Fruit fly (Drosophila melanogaster) whole organism, prepupa: Measurements from ENCODE around the gene CG44476.

Source experiments
- Blimp-1 ChIP-seq: fragments of 200-800 bp; sonication (Bioruptor generic); optimal IDR thresholded peaks from 3 replicates; lab custom pipeline; 2017; ENCODE audit warnings: missing biosample characterization, missing genetic modification characterization, mild to moderate bottlenecking, moderate library complexity, missing genetic modification reagents
- CG10669 ChIP-seq: fragments of 200-800 bp; sonication (Bioruptor generic); optimal IDR thresholded peaks from 3 replicates; lab custom pipeline; 2018; ENCODE audit warnings: missing biosample characterization, mild to moderate bottlenecking, missing genetic modification characterization, moderate library complexity
- CG11294 ChIP-seq: fragments of 200-800 bp; sonication (Bioruptor generic); IDR thresholded peaks from 2 replicates; pipeline ENCODE4 v1.3.6; 2022; ENCODE audit warnings: missing biosample characterization, missing genetic modification characterization
- CG11902 ChIP-seq: fragments of 200-800 bp; sonication (Bioruptor generic); optimal IDR thresholded peaks from 3 replicates; lab custom pipeline; 2016; ENCODE audit warnings: missing biosample characterization, missing genetic modification characterization
- CG1621 ChIP-seq: fragments of 200-800 bp; sonication (Bioruptor generic); optimal IDR thresholded peaks from 3 replicates; lab custom pipeline; 2018; ENCODE audit warnings: missing biosample characterization, mild to moderate bottlenecking, missing genetic modification characterization
- CG16779 ChIP-seq: fragments of 200-800 bp; sonication (Bioruptor generic); optimal IDR thresholded peaks from 3 replicates; lab custom pipeline; 2017; ENCODE audit warnings: missing biosample characterization, mild to moderate bottlenecking, missing genetic modification characterization
- CG31627 ChIP-seq: fragments of 200-800 bp; sonication (Bioruptor generic); optimal IDR thresholded peaks from 3 replicates; lab custom pipeline; 2016; ENCODE audit warnings: missing biosample characterization, missing genetic modification characterization
- CG32006 ChIP-seq: fragments of 200-800 bp; sonication (Bioruptor generic); optimal IDR thresholded peaks from 3 replicates; lab custom pipeline; 2017; ENCODE audit warnings: missing biosample characterization, mild to moderate bottlenecking, missing genetic modification characterization
- CG34406 ChIP-seq: fragments of 200-800 bp; sonication (Bioruptor generic); optimal IDR thresholded peaks from 3 replicates; lab custom pipeline; 2016; ENCODE audit warnings: missing biosample characterization, missing genetic modification characterization
- CG3919 ChIP-seq: fragments of 200-800 bp; sonication (Bioruptor generic); optimal IDR thresholded peaks from 3 replicates; lab custom pipeline; 2016; ENCODE audit warnings: missing biosample characterization, missing genetic modification characterization
- CG6276 ChIP-seq: fragments of 200-800 bp; sonication (Bioruptor generic); optimal IDR thresholded peaks from 2 replicates; lab custom pipeline; 2017; ENCODE audit warnings: missing biosample characterization, mild to moderate bottlenecking, missing genetic modification characterization
- CG7368 ChIP-seq: fragments of 200-800 bp; sonication (Bioruptor generic); optimal IDR thresholded peaks from 3 replicates; lab custom pipeline; 2016; ENCODE audit warnings: missing biosample characterization, missing genetic modification characterization
- CG9139 ChIP-seq: fragments of 200-800 bp; sonication (Bioruptor generic); optimal IDR thresholded peaks from 3 replicates; lab custom pipeline; 2017; ENCODE audit warnings: missing biosample characterization, mild to moderate bottlenecking, missing genetic modification characterization
- Eip93F ChIP-seq: fragments of 200-800 bp; sonication (Bioruptor generic); optimal IDR thresholded peaks from 2 replicates; lab custom pipeline; 2016; ENCODE audit warnings: missing biosample characterization, mild to moderate bottlenecking, missing genetic modification characterization
- Ets21C ChIP-seq: fragments of 200-800 bp; sonication (Bioruptor generic); optimal IDR thresholded peaks from 3 replicates; lab custom pipeline; 2016; ENCODE audit warnings: missing biosample characterization, missing genetic modification characterization
- Ets96B ChIP-seq: fragments of 200-800 bp; optimal IDR thresholded peaks from 2 replicates; lab custom pipeline; 2019; ENCODE audit warnings: missing biosample characterization, mild to moderate bottlenecking, missing genetic modification characterization, moderate library complexity
- Gug ChIP-seq: fragments of 200-800 bp; sonication (Bioruptor generic); IDR thresholded peaks from 2 replicates; pipeline ENCODE4 v1.3.6; 2022; ENCODE audit warnings: missing biosample characterization, missing genetic modification characterization
- Hr39 ChIP-seq: fragments of 200-800 bp; sonication (Bioruptor generic); optimal IDR thresholded peaks from 2 replicates; lab custom pipeline; 2016; ENCODE audit warnings: missing biosample characterization, missing genetic modification characterization
- Met ChIP-seq: fragments of 200-800 bp; sonication (Bioruptor generic); optimal IDR thresholded peaks from 3 replicates; lab custom pipeline; 2016; ENCODE audit warnings: missing biosample characterization, missing genetic modification characterization
- OdsH ChIP-seq: fragments of 200-800 bp; sonication (Bioruptor generic); optimal IDR thresholded peaks from 3 replicates; lab custom pipeline; 2016; ENCODE audit warnings: missing biosample characterization, missing genetic modification characterization
- Smox ChIP-seq: fragments of 200-800 bp; sonication (Bioruptor generic); optimal IDR thresholded peaks from 3 replicates; lab custom pipeline; 2016; ENCODE audit warnings: missing biosample characterization, missing genetic modification characterization
- Sox102F ChIP-seq: fragments of 200-800 bp; sonication (Bioruptor generic); optimal IDR thresholded peaks from 2 replicates; lab custom pipeline; 2016; ENCODE audit warnings: missing biosample characterization, mild to moderate bottlenecking, missing genetic modification characterization
- Sox15 ChIP-seq: fragments of 200-800 bp; sonication (Bioruptor generic); optimal IDR thresholded peaks from 3 replicates; lab custom pipeline; 2016; ENCODE audit warnings: missing biosample characterization, missing genetic modification characterization
- achi ChIP-seq: fragments of 200-800 bp; sonication (Bioruptor generic); optimal IDR thresholded peaks from 3 replicates; lab custom pipeline; 2016; ENCODE audit warnings: missing biosample characterization, missing genetic modification characterization
- acj6 ChIP-seq: fragments of 200-800 bp; sonication (Bioruptor generic); optimal IDR thresholded peaks from 3 replicates; lab custom pipeline; 2016; ENCODE audit warnings: missing biosample characterization, missing genetic modification characterization
- cyc ChIP-seq: fragments of 200-800 bp; sonication (Bioruptor generic); optimal IDR thresholded peaks from 3 replicates; lab custom pipeline; 2016; ENCODE audit warnings: missing biosample characterization, missing genetic modification characterization
- dac ChIP-seq: fragments of 200-800 bp; sonication (Bioruptor generic); optimal IDR thresholded peaks from 2 replicates; lab custom pipeline; 2017; ENCODE audit warnings: missing biosample characterization, mild to moderate bottlenecking, missing genetic modification characterization
- dsx ChIP-seq: fragments of 200-800 bp; optimal IDR thresholded peaks from 3 replicates; lab custom pipeline; 2019; ENCODE audit warnings: missing biosample characterization, mild to moderate bottlenecking, missing genetic modification characterization, moderate library complexity; ENCODE audit not compliant: poor library complexity, severe bottlenecking
- eg ChIP-seq: fragments of 200-800 bp; sonication (Bioruptor generic); IDR thresholded peaks from 3 replicates; pipeline ENCODE4 v1.3.6; 2022; ENCODE audit warnings: missing biosample characterization, missing genetic modification characterization
- esn ChIP-seq: fragments of 200-800 bp; sonication (Bioruptor generic); optimal IDR thresholded peaks from 2 replicates; lab custom pipeline; 2016; ENCODE audit warnings: missing biosample characterization, mild to moderate bottlenecking, missing genetic modification characterization, moderate library complexity
- fd85E ChIP-seq: fragments of 200-800 bp; sonication (Bioruptor generic); optimal IDR thresholded peaks from 3 replicates; lab custom pipeline; 2016; ENCODE audit warnings: missing biosample characterization, missing genetic modification characterization
- lz ChIP-seq: fragments of 200-800 bp; sonication (Bioruptor generic); optimal IDR thresholded peaks from 3 replicates; lab custom pipeline; 2016; ENCODE audit warnings: missing biosample characterization, missing genetic modification characterization
- pdm3 ChIP-seq: fragments of 200-800 bp; sonication (Bioruptor generic); optimal IDR thresholded peaks from 3 replicates; lab custom pipeline; 2016; ENCODE audit warnings: missing biosample characterization, missing genetic modification characterization
- salr ChIP-seq, 2 experiments: fragments of 200-800 bp; sonication (Bioruptor generic); optimal IDR thresholded peaks; 3 replicates each; lab custom pipeline; 2016 to 2018; ENCODE audit warnings: missing biosample characterization in 2 of 2, missing genetic modification characterization in 2 of 2, mild to moderate bottlenecking in 1 of 2
- spab ChIP-seq: fragments of 200-800 bp; sonication (Bioruptor generic); optimal IDR thresholded peaks from 2 replicates; lab custom pipeline; 2017; ENCODE audit warnings: missing biosample characterization, mild to moderate bottlenecking, missing genetic modification characterization, missing genetic modification reagents
- ss ChIP-seq, 2 experiments: fragments of 200-800 bp; sonication (Bioruptor generic); optimal IDR thresholded peaks; 2 replicates in 1 of 2; 3 replicates in 1 of 2; lab custom pipeline; 2017 to 2018; ENCODE audit warnings: mild to moderate bottlenecking in 2 of 2, missing biosample characterization in 2 of 2, missing genetic modification characterization in 2 of 2, moderate library complexity in 1 of 2
- svp ChIP-seq: fragments of 200-800 bp; sonication (Bioruptor generic); peaks from one replicate; lab custom pipeline; 2016; ENCODE audit warnings: missing biosample characterization, missing genetic modification characterization

CG44476 gene

dm6 chr2L:18081328-18081727 is 31.7 kb downstream of the CG44476 start, which contains the start of gene ninaD:
Gene ninaD (plus strand): TSS chr2L:18081628.
- TF ChIP-seq Ets21C (no peak), CG6276 (GFP tag; lab: Kevin White, UChicago) (no peak), CG1621 (tag; lab: Kevin White, UChicago) (no peak), CG16779 (tag; lab: Kevin White, UChicago) (no peak), cyc (no peak), CG9139 (GFP tag; lab: Kevin White, UChicago) (no peak), Sox15 (GFP tag; lab: Kevin White, UChicago) (no peak), dac (GFP tag; lab: Kevin White, UChicago) (no peak), Met (GFP tag; lab: Kevin White, UChicago) (no peak), CG10669 (GFP tag; lab: Kevin White, UChicago) (no peak), ss (GFP tag; optimal IDR thresholded peaks at IDR 0.05; lab: Kevin White, UChicago) (no peak), Ets96B (tag; lab: Kevin White, UChicago) (no peak), Sox102F (GFP tag; lab: Kevin White, UChicago) (no peak), achi (no peak), pdm3 (GFP tag; lab: Kevin White, UChicago) (no peak), fd85E (GFP tag; lab: Kevin White, UChicago) (no peak), lz (GFP tag; lab: Kevin White, UChicago) (no peak)

- TF ChIP-seq CG31627 (GFP tag; lab: Kevin White, UChicago) (no peak), eg (GFP tag; lab: Robert Waterston, UW) (no peak), CG34406 (GFP tag; lab: Kevin White, UChicago) (no peak), Met (GFP tag; lab: Kevin White, UChicago) (no peak), Blimp-1 (GFP tag; lab: Kevin White, UChicago) (no peak), svp (GFP tag; lab: Kevin White, UChicago) (no peak), salr (GFP tag; optimal IDR thresholded peaks at IDR 0.05; lab: Kevin White, UChicago) (no peak), Hr39 (GFP tag; lab: Kevin White, UChicago) (no peak), Gug (no peak), esn (GFP tag; lab: Kevin White, UChicago) (no peak), spab (no peak), CG3919 (GFP tag; lab: Kevin White, UChicago) (no peak), Sox102F (GFP tag; lab: Kevin White, UChicago) (no peak), Ets96B (tag; lab: Kevin White, UChicago) (no peak), OdsH (GFP tag; lab: Kevin White, UChicago) (no peak)
These were observed 35.0 kb downstream of the CG44476 start, which contains the start of gene Arr1 for dm6 chr2L:18077969-18078368. Gene Arr1 (plus strand): TSS chr2L:18078269.

- TF ChIP-seq fd85E (GFP tag; lab: Kevin White, UChicago) (no peak), Gug (no peak), CG11294 (GFP tag; lab: Robert Waterston, UW) (no peak), CG32006 (GFP tag; lab: Kevin White, UChicago) (no peak), CG11902 (GFP tag; lab: Kevin White, UChicago) (no peak), OdsH (GFP tag; lab: Kevin White, UChicago) (no peak), CG31627 (GFP tag; lab: Kevin White, UChicago) (no peak), CG6276 (GFP tag; lab: Kevin White, UChicago) (no peak), Smox (no peak), acj6 (GFP tag; lab: Kevin White, UChicago) (no peak), Sox102F (GFP tag; lab: Kevin White, UChicago) (no peak), Hr39 (GFP tag; lab: Kevin White, UChicago) (no peak), CG16779 (tag; lab: Kevin White, UChicago) (no peak), Blimp-1 (GFP tag; lab: Kevin White, UChicago) (no peak), dsx (GFP tag; lab: Kevin White, UChicago) (no peak), CG7368 (GFP tag; lab: Kevin White, UChicago) (no peak), CG10669 (GFP tag; lab: Kevin White, UChicago) (no peak), Eip93F (GFP tag; lab: Kevin White, UChicago) (no peak)
These were observed 45.7 kb downstream of the CG44476 start for dm6 chr2L:18067266-18067665.
